Worm (Caenorhabditis elegans): ENCODE data around the gene clec-228.
"Not testable (repeated sequence)": the region's sequence is repeated elsewhere in the genome, so short reads cannot be mapped to it uniquely, and the experiment has no call there.

clec-228 gene

DNA sequence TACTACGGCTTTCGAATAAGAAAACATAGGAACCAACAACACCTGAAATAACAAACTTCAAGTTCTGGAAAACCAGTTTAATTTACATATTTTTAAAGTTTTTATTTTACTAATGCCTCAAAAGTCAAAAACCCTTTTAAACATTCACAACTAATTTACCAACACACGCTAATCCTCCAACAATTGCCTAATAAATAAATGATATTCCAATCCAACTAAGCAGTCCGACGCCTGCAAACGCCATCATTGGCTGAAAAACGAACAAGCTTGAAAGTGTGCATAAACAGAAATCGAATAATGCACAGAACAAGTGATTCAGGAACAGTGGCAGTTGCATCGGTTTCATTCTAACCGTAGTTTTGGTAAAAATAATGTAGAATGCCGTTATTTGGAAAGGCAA lies 28.5 kb upstream of the clec-228 start:
- no peak for TF ChIP-seq flt-1 (GFP tag; IDR thresholded peaks at IDR 0.05)
- no peak for TF ChIP-seq ztf-23 (GFP tag; IDR thresholded peaks at IDR 0.05)
- TF ChIP-seq ref-1 (GFP tag; conservative IDR thresholded peaks at IDR 0.05): no peak
- TF ChIP-seq ztf-29 (GFP tag; IDR thresholded peaks at IDR 0.05): no peak
- TF ChIP-seq klf-2 (GFP tag; conservative IDR thresholded peaks at IDR 0.05): no peak
- no peak for TF ChIP-seq tab-1 (GFP tag; IDR thresholded peaks at IDR 0.05)
- no peak for TF ChIP-seq cog-1 (tag; optimal IDR thresholded peaks at IDR 0.05)
- no peak for TF ChIP-seq med-1 (GFP tag; optimal IDR thresholded peaks at IDR 0.05; ENCODE audit: insufficient read depth)

DNA sequence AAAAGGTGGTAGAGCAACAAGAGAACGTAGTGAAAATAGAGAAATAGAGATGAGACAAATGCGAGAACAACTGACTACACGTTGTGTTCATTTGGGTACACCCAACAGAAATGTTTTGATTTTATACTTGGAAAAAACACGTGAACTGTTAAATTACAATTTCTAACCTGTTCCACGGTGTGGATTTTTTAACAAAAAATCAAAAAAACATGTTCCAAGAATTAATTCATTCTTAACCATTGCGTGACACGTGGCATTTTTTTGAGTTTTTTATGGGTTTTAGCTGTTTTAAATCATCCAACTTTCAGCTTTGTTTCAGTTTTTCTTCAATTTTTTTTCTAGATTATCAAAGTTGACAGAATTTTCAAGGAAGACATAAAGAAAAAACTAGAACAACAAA lies 22.1 kb upstream of the clec-228 start, which contains the start of gene ech-1.1:
Gene ech-1.1 (minus strand): TSS at position 101 of the 400 bp plus-strand sequence.
- TF ChIP-seq tab-1 (GFP tag; IDR thresholded peaks at IDR 0.05); flt-1 (GFP tag; IDR thresholded peaks at IDR 0.05); cog-1 (tag; optimal IDR thresholded peaks at IDR 0.05): not testable (repeated sequence)

DNA sequence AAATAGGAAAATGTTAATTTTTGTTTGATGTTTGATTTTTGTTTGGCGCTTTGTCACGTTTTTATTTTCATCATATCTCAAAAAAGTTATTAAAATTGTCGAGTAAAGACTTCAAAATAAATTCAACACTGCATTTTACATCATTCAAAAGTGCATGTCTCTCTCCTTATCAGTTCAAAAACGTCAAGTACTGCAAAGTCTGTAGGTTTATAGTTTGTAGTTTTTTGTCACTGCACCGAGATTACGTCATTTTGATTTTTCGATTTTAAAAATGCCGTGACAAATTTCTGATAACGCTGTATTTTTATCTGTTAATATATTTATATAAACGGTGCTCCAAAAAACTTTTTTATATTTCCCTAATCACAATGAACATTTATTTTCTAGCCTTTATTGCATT lies 15.4 kb upstream of the clec-228 start, which contains the start of gene C29F3.7:
Gene C29F3.7 (plus strand): TSS at position 254 of the 400 bp plus-strand sequence.
- TF ChIP-seq med-1 (GFP tag; optimal IDR thresholded peaks at IDR 0.05; ENCODE audit: insufficient read depth): no peak
- no peak for TF ChIP-seq klf-2 (GFP tag; conservative IDR thresholded peaks at IDR 0.05)
- TF ChIP-seq ztf-29 (GFP tag; IDR thresholded peaks at IDR 0.05): no peak
- TF ChIP-seq ref-1 (GFP tag; conservative IDR thresholded peaks at IDR 0.05): no peak
- no peak for TF ChIP-seq tab-1 (GFP tag; IDR thresholded peaks at IDR 0.05)
- TF ChIP-seq T22C8.4 (GFP tag; IDR thresholded peaks at IDR 0.05): no peak
- TF ChIP-seq cog-1 (tag; optimal IDR thresholded peaks at IDR 0.05): no peak
- TF ChIP-seq flt-1 (GFP tag; IDR thresholded peaks at IDR 0.05): no peak
- TF ChIP-seq ztf-23 (GFP tag; IDR thresholded peaks at IDR 0.05): no peak

DNA sequence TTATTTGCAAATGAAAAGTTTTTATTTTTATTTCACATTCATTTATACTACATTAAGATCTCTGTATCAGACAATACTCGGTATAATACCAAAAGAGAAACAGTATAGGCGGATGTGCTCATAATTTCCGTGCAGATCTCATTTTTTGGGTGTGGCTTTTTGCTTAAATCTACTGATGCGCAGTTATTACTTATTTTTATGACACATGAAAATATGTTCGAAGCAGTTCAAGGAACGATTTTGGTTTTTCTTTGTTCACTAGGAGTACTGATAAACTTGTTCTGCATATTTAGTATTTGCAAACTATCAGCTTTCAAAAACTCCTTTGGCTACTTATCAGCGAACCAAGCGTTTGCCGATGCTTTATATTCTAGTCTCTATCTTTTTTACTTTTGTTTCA lies 13.1 kb upstream of the clec-228 start, which contains the start of gene srx-58:
Gene srx-58 (plus strand): TSS at position 301 of the 400 bp plus-strand sequence.
- TF ChIP-seq ztf-29 (GFP tag; IDR thresholded peaks at IDR 0.05) (no peak), tab-1 (GFP tag; IDR thresholded peaks at IDR 0.05) (no peak), T22C8.4 (GFP tag; IDR thresholded peaks at IDR 0.05) (no peak), med-1 (GFP tag; optimal IDR thresholded peaks at IDR 0.05; ENCODE audit: insufficient read depth) (no peak), ztf-23 (GFP tag; IDR thresholded peaks at IDR 0.05) (no peak), cog-1 (tag; optimal IDR thresholded peaks at IDR 0.05) (no peak), ref-1 (GFP tag; conservative IDR thresholded peaks at IDR 0.05) (no peak)

DNA sequence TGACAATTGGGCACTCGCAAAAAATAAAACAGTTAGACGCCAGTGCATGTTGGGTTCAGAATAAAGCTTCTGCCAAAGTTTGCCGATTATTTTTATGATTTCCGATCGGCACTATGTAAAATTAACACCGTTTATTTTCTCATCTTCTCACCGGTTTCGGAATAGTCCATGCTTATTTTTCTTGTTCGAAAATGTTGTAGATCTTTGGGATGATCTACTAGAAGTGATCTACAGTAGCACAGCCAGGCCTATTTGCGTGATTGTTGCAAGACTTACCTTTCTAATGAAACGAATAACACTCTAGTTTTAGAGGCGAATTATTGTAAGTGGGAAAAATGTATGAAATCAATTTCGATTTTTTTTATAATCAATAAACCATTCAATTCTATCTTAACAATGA lies 11.4 kb upstream of the clec-228 start, which contains the start of gene clec-231:
Gene clec-231 (minus strand): TSS at position 101 of the 400 bp plus-strand sequence.
- no peak for TF ChIP-seq tab-1 (GFP tag; IDR thresholded peaks at IDR 0.05)
- no peak for TF ChIP-seq ztf-23 (GFP tag; IDR thresholded peaks at IDR 0.05)
- no peak for TF ChIP-seq med-1 (GFP tag; optimal IDR thresholded peaks at IDR 0.05; ENCODE audit: insufficient read depth)
- no peak for TF ChIP-seq ref-1 (GFP tag; conservative IDR thresholded peaks at IDR 0.05)
- TF ChIP-seq flt-1 (GFP tag; IDR thresholded peaks at IDR 0.05): no peak
- no peak for TF ChIP-seq ztf-29 (GFP tag; IDR thresholded peaks at IDR 0.05)
- TF ChIP-seq klf-2 (GFP tag; conservative IDR thresholded peaks at IDR 0.05): no peak
- TF ChIP-seq cog-1 (tag; optimal IDR thresholded peaks at IDR 0.05): no peak
- TF ChIP-seq T22C8.4 (GFP tag; IDR thresholded peaks at IDR 0.05): no peak

DNA sequence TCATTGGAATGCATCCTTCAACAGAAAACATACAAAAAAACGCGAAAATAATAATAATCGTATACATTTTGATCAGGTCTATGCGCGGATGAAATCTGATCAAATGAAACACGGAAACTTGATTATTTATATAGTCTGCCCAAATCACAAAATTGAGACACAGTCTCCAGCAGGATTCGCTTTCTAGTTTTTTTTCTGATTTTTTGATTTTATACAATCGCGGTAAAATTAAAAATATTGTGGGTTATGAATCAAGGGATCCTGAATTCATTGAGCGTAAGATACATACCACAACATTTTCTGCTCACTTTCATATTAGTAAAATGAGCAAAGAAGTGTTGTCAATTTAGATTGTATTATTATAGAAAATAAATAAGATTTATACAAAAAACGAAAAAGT lies 9.8 kb upstream of the clec-228 start, which contains the start of gene clec-230:
Gene clec-230 (minus strand): TSS at position 101 of the 400 bp plus-strand sequence.
- TF ChIP-seq tab-1 (GFP tag; IDR thresholded peaks at IDR 0.05) (no peak), ztf-23 (GFP tag; IDR thresholded peaks at IDR 0.05) (no peak), klf-2 (GFP tag; conservative IDR thresholded peaks at IDR 0.05) (no peak), cog-1 (tag; optimal IDR thresholded peaks at IDR 0.05) (no peak), T22C8.4 (GFP tag; IDR thresholded peaks at IDR 0.05) (no peak), ref-1 (GFP tag; conservative IDR thresholded peaks at IDR 0.05) (no peak), ztf-29 (GFP tag; IDR thresholded peaks at IDR 0.05) (no peak), flt-1 (GFP tag; IDR thresholded peaks at IDR 0.05) (no peak), med-1 (GFP tag; optimal IDR thresholded peaks at IDR 0.05; ENCODE audit: insufficient read depth) (no peak)

DNA sequence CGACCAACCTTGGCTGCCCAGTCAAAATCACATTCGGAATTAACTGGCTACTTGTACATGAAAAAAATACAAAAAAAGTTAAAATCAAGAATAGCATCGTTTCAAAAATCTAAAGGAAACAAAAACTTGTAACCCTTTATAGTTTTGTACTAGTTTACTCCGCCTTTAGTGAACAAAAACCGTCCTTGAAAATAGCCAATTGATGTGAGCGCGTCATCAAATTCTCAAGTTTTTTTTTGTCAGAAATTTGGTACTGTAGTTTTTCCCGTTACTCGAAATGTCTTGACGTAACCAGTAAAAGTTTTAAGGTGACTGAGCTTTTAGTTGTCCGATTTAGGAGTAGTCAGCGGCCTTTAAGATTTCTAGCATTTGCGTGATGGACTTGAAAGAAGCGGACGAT lies 8.0 kb upstream of the clec-228 start, which contains the start of gene C29F3.3:
Gene C29F3.3 (minus strand): TSS at position 101 of the 400 bp plus-strand sequence.
- TF ChIP-seq tab-1 (GFP tag; IDR thresholded peaks at IDR 0.05) (no peak), ztf-23 (GFP tag; IDR thresholded peaks at IDR 0.05) (no peak), flt-1 (GFP tag; IDR thresholded peaks at IDR 0.05) (no peak), cog-1 (tag; optimal IDR thresholded peaks at IDR 0.05) (no peak), med-1 (GFP tag; optimal IDR thresholded peaks at IDR 0.05; ENCODE audit: insufficient read depth) (no peak), ztf-29 (GFP tag; IDR thresholded peaks at IDR 0.05) (no peak), klf-2 (GFP tag; conservative IDR thresholded peaks at IDR 0.05) (no peak), ref-1 (GFP tag; conservative IDR thresholded peaks at IDR 0.05) (no peak), T22C8.4 (GFP tag; IDR thresholded peaks at IDR 0.05) (no peak)

DNA sequence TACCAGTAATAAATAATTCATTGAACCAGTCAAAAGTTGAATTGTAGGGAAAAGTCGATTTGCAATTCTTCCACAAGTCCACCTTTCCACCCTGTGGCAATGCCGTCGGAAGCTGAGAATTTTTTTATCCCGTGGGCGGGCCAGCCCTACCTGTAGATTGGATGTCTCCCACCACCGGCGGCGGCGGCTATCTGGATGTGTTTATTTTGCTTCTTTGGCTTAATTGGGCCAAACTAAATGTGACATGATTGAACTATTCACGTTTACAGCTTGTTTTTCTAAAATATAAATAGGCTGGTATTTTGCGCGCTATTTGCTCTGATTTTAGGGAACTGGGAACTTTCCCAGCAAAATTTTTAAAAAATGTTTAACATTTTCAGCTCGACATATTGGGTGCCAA lies 5.2 kb upstream of the clec-228 start, which contains the start of gene wrt-8:
Gene wrt-8 (minus strand): TSS at position 101 of the 400 bp plus-strand sequence.
- no peak for TF ChIP-seq med-1 (GFP tag; optimal IDR thresholded peaks at IDR 0.05; ENCODE audit: insufficient read depth)
- TF ChIP-seq T22C8.4 (GFP tag; IDR thresholded peaks at IDR 0.05): no peak
- TF ChIP-seq tab-1 (GFP tag; IDR thresholded peaks at IDR 0.05): no peak
- no peak for TF ChIP-seq ref-1 (GFP tag; conservative IDR thresholded peaks at IDR 0.05)

DNA sequence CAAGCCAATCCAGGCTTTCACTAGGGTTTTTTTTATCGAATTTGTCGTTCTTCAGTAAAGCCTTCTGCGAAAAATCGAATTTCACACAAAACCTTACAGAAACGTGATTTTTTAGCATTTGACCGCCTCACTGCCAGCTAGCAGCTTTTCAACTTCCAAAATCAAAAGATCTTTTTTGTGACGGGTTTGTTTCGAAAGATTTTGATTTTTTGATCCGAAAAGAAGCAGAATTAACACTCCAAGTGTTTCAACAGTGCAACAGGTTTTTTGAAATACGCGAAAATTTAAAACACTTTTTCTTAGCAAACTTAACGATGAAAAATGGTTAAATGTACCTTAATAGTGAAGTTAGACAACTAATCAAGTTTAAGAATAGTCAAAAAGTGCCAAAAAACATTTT lies 2.1 kb upstream of the clec-228 start, which contains the start of gene clec-229:
Gene clec-229 (minus strand): TSS at position 101 of the 400 bp plus-strand sequence.
- TF ChIP-seq ztf-23 (GFP tag; IDR thresholded peaks at IDR 0.05) (no peak), tab-1 (GFP tag; IDR thresholded peaks at IDR 0.05) (no peak), flt-1 (GFP tag; IDR thresholded peaks at IDR 0.05) (no peak), ref-1 (GFP tag; conservative IDR thresholded peaks at IDR 0.05) (no peak), ztf-29 (GFP tag; IDR thresholded peaks at IDR 0.05) (no peak), klf-2 (GFP tag; conservative IDR thresholded peaks at IDR 0.05) (no peak), cog-1 (tag; optimal IDR thresholded peaks at IDR 0.05) (no peak), T22C8.4 (GFP tag; IDR thresholded peaks at IDR 0.05) (no peak), med-1 (GFP tag; optimal IDR thresholded peaks at IDR 0.05; ENCODE audit: insufficient read depth) (no peak)

DNA sequence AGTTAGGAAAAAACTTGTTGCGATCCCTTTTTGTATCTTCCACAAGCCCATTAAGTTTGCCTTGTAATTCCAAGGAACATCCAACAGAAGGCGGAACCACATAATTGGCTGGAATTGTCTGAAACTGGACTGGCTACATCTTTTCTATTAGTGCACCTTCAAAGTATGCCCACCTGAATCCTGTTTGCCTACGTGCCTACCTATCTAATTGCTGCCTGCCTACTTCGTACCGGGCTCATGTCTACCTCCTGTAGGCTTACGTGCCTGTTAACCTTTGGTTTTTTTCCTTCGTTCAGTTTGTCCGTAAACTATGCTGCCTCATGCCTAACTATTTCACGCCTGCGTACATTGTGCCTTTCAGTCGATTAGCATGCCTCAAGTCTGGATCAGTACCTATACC lies 1.9 kb downstream of the clec-228 start, which contains the start of gene wrt-7:
Gene wrt-7 (minus strand): TSS at position 101 of the 400 bp plus-strand sequence.
- TF ChIP-seq flt-1 (GFP tag; IDR thresholded peaks at IDR 0.05) (no peak), ztf-23 (GFP tag; IDR thresholded peaks at IDR 0.05) (no peak), klf-2 (GFP tag; conservative IDR thresholded peaks at IDR 0.05) (no peak), tab-1 (GFP tag; IDR thresholded peaks at IDR 0.05) (no peak), T22C8.4 (GFP tag; IDR thresholded peaks at IDR 0.05) (no peak), ref-1 (GFP tag; conservative IDR thresholded peaks at IDR 0.05) (no peak), cog-1 (tag; optimal IDR thresholded peaks at IDR 0.05) (no peak), ztf-29 (GFP tag; IDR thresholded peaks at IDR 0.05) (no peak), med-1 (GFP tag; optimal IDR thresholded peaks at IDR 0.05; ENCODE audit: insufficient read depth) (no peak)
